Worm (Caenorhabditis elegans) whole organism, L1 larva: ENCODE results near the gene oac-15.

Experiments
- aly-2 ChIP-seq: fragments of 150-350 bp; optimal IDR thresholded peaks from 2 replicates; lab custom pipeline; 2014; ENCODE audit warnings: missing biosample characterization, missing genetic modification characterization
- hlh-4 ChIP-seq: sonication (generic microtip); optimal IDR thresholded peaks from 2 replicates; lab custom pipeline; 2016; ENCODE audit warnings: mild to moderate bottlenecking, missing genetic modification characterization, missing compliant biosample characterization
- snpc-4 ChIP-seq: fragments of 150-350 bp; optimal IDR thresholded peaks from 2 replicates; lab custom pipeline; 2014; ENCODE audit warnings: missing biosample characterization, missing genetic modification characterization
- tbx-2 ChIP-seq: sonication (generic microtip); optimal IDR thresholded peaks from 2 replicates; lab custom pipeline; 2016; ENCODE audit warnings: missing genetic modification characterization, missing compliant biosample characterization
- ztf-4 ChIP-seq: fragments of 150-350 bp; optimal IDR thresholded peaks from 2 replicates; lab custom pipeline; 2014; ENCODE audit warnings: missing biosample characterization, missing genetic modification characterization

- TF ChIP-seq hlh-4 (no peak), ztf-4 (no peak), tbx-2 (tag; lab: Kevin White, UChicago) (no peak), aly-2 (no peak), snpc-4 (tag; lab: Kevin White, UChicago) (no peak)
These were observed 19.7 kb upstream of the oac-15 start for ce11 chrV:16229439-16229838.
